Fruit fly (Drosophila melanogaster) Kc167 (cell line): ENCODE measurements around the gene M1BP.

Experiments
- Myc ChIP-seq: fragments of >200 bp; optimal IDR thresholded peaks from 2 replicates; lab custom pipeline; 2017; ENCODE audit warnings: missing external identifiers
- Sin3A ChIP-seq: fragments of >200 bp; optimal IDR thresholded peaks from 2 replicates; lab custom pipeline; 2018; ENCODE audit warnings: missing external identifiers
- h ChIP-seq: fragments of >200 bp; optimal IDR thresholded peaks from 3 replicates; lab custom pipeline; 2018; ENCODE audit warnings: missing external identifiers
- insv ChIP-seq: fragments of >200 bp; optimal IDR thresholded peaks from 3 replicates; lab custom pipeline; 2018; ENCODE audit warnings: missing external identifiers
- psq ChIP-seq: fragments of >200 bp; optimal IDR thresholded peaks from 2 replicates; lab custom pipeline; 2017; ENCODE audit warnings: missing external identifiers
- ttk ChIP-seq: sonication (Bioruptor generic); optimal IDR thresholded peaks from 2 replicates; lab custom pipeline; 2017; ENCODE audit warnings: missing external identifiers

- TF ChIP-seq psq (lab: Kevin White, UChicago) (no peak), insv (lab: Kevin White, UChicago) (no peak), Myc (lab: Kevin White, UChicago) (no peak), h (lab: Kevin White, UChicago) (no peak), Sin3A (lab: Kevin White, UChicago) (no peak), ttk (no peak)
Observed at dm6 chr3R:8711890-8712449, 19.5 kb downstream of the M1BP start.
